Worm (Caenorhabditis elegans) whole organism, L4 larva: Measurements from ENCODE around the gene pals-22.

Source experiments
- madf-5 ChIP-seq, 2 experiments: fragments of 200-800 bp; sonication (Bioruptor generic); IDR thresholded peaks; 2 replicates each; pipeline ENCODE4 v1.3.6; 2022; ENCODE audit warnings: missing compliant biosample characterization in 2 of 2, missing genetic modification characterization in 2 of 2
- nhr-10 ChIP-seq: fragments of 150-350 bp; optimal IDR thresholded peaks from 2 replicates; lab custom pipeline; 2014; ENCODE audit warnings: missing biosample characterization, missing genetic modification characterization
- nhr-28 ChIP-seq: fragments of 150-350 bp; optimal IDR thresholded peaks from 2 replicates; lab custom pipeline; 2014; ENCODE audit warnings: missing biosample characterization, missing genetic modification characterization
- nhr-77 ChIP-seq: fragments of 150-350 bp; optimal IDR thresholded peaks from 2 replicates; lab custom pipeline; 2014; ENCODE audit warnings: missing biosample characterization, missing genetic modification characterization
- pqm-1 ChIP-seq: sonication (generic microtip); optimal IDR thresholded peaks from 2 replicates; lab custom pipeline; 2017; ENCODE audit warnings: missing biosample characterization, missing genetic modification characterization
- ztf-7 ChIP-seq: fragments of 150-350 bp; optimal IDR thresholded peaks from 2 replicates; lab custom pipeline; 2014; ENCODE audit warnings: missing biosample characterization, missing genetic modification characterization

pals-22 gene

DNA sequence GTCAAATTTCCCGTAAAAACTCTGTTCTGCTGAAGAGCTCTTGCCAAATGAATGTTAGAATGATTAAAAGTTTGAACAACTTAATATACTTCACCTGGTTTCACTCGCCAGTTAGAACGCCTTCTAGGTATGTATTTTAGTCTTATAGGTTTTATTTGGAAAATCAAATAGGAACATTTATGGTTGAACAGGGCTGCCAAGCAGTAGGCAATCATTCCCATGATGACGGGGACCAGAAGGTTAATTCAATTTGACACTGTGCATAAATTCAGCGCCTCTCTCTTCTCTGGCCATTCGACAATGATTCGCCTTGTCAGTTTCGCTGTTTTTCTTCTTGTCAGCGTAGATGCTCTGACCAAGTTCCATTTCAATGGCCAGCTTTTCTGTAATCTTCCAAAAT, 49.9 kb downstream of the pals-22 start, which contains the start of gene F40G9.15:
F40G9.15 (plus strand) TSS at position 301 of the 400 bp plus-strand sequence.
- TF ChIP-seq ztf-7 (tag; lab: Kevin White, UChicago) (no peak), madf-5 (GFP tag; IDR thresholded peaks at IDR 0.05; lab: Robert Waterston, UW) (0 out of 4 replicates have a peak, but pooled peaks of 1 of the 2 experiments have one; percentile 44)

DNA sequence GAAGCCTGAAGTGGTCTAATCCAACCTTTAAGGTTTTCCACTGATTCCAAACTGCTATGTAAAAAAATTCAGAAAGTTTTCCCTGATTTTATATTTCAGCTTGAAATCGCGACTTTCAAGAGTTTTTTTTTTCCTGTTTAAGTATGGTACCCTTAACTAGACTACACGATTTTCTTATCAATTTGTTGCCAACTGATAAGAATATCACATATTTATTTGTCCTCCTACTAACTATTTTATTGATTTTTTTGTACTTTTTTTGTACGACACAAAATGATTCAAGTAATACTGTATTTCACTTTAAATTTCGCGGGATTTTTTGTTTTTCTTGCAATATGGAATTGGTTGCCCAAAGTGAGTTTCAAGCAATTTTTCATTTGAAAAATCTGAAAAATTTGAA, 50.9 kb downstream of the pals-22 start:
- TF ChIP-seq nhr-77 (tag; lab: Kevin White, UChicago) (peak; percentile 53), pqm-1 (tag; lab: Kevin White, UChicago) (peak; percentile 36), nhr-10 (no peak), nhr-28 (tag; lab: Kevin White, UChicago) (peak; percentile 69)
